Worm (Caenorhabditis elegans) whole organism, L1 larva: Measurements from ENCODE around the gene Y37E11B.6.

Source experiments
- ceh-82 ChIP-seq, 3 experiments: fragments of 150-350 bp in 1 of 3; sonication (generic microtip) in 2 of 3; optimal IDR thresholded peaks; 2 replicates each; lab custom pipeline; 2014 to 2017; ENCODE audit warnings: missing biosample characterization in 3 of 3, missing genetic modification characterization in 3 of 3
- dpl-1 ChIP-seq, 3 experiments: fragments of 150-350 bp in 2 of 3; sonication (generic microtip) in 1 of 3; optimal IDR thresholded peaks; 2 replicates each; lab custom pipeline; 2014 to 2017; ENCODE audit warnings: missing biosample characterization in 3 of 3, missing genetic modification characterization in 3 of 3, missing genetic modification reagents in 3 of 3
- fos-1 ChIP-seq: fragments of 150-350 bp; optimal IDR thresholded peaks from 2 replicates; lab custom pipeline; 2014; ENCODE audit warnings: missing biosample characterization, missing genetic modification characterization
- lsy-2 ChIP-seq, 2 experiments: fragments of 150-350 bp; optimal IDR thresholded peaks; 2 replicates each; lab custom pipeline; 2014; ENCODE audit warnings: missing biosample characterization in 2 of 2, missing genetic modification characterization in 2 of 2
- mdl-1 ChIP-seq, 2 experiments: fragments of 150-350 bp; optimal IDR thresholded peaks; 2 replicates each; lab custom pipeline; 2014 to 2017; ENCODE audit warnings: missing biosample characterization in 2 of 2, missing genetic modification characterization in 2 of 2, inconsistent platforms in 1 of 2
- nhr-12 ChIP-seq: sonication (generic microtip); optimal IDR thresholded peaks from 2 replicates; lab custom pipeline; 2017; ENCODE audit warnings: missing biosample characterization, missing genetic modification characterization
- nhr-76 ChIP-seq: sonication (generic microtip); optimal IDR thresholded peaks from 2 replicates; lab custom pipeline; 2017; ENCODE audit warnings: missing biosample characterization, missing genetic modification characterization
- nhr-77 ChIP-seq: fragments of 150-350 bp; optimal IDR thresholded peaks from 2 replicates; lab custom pipeline; 2014; ENCODE audit warnings: missing biosample characterization, missing genetic modification characterization
- pag-3 ChIP-seq: sonication (generic microtip); optimal IDR thresholded peaks from 2 replicates; lab custom pipeline; 2017; ENCODE audit warnings: missing genetic modification characterization, mild to moderate bottlenecking, missing compliant biosample characterization, antibody characterized with exemption, borderline replicate concordance; ENCODE audit not compliant: insufficient read depth
- snpc-4 ChIP-seq: fragments of 150-350 bp; optimal IDR thresholded peaks from 2 replicates; lab custom pipeline; 2014; ENCODE audit warnings: missing biosample characterization, missing genetic modification characterization

- no peak for TF ChIP-seq dpl-1 (GFP tag; optimal IDR thresholded peaks at IDR 0.05; lab: Kevin White, UChicago)
- TF ChIP-seq mdl-1 (tag; optimal IDR thresholded peaks at IDR 0.05; lab: Kevin White, UChicago): no peak
- TF ChIP-seq ceh-82 (tag; optimal IDR thresholded peaks at IDR 0.05; lab: Kevin White, UChicago): no peak
- TF ChIP-seq lsy-2 (tag; optimal IDR thresholded peaks at IDR 0.05; lab: Kevin White, UChicago): no peak
- TF ChIP-seq nhr-77: no peak
- TF ChIP-seq snpc-4: no peak
- TF ChIP-seq fos-1 (tag; lab: Kevin White, UChicago): no peak
- no peak for TF ChIP-seq nhr-12
- TF ChIP-seq pag-3: no peak
- no peak for TF ChIP-seq nhr-76 (tag; lab: Kevin White, UChicago)
These were observed 20.4 kb downstream of the Y37E11B.6 start for ce11 chrIV:3578667-3579066.
